Worm (Caenorhabditis elegans) whole organism, midembryonic: Measurements from ENCODE around the gene coq-2.
A peak's percentile ranks its signal among the peaks of the same experiment; 100 is the strongest.

Source experiments
- T22C8.4 ChIP-seq: fragments of 200-800 bp; sonication (Bioruptor generic); IDR thresholded peaks from 2 replicates; pipeline ENCODE4 v1.3.6; 2022; ENCODE audit warnings: missing genetic modification characterization, missing compliant biosample characterization
- cog-1 ChIP-seq: sonication (generic microtip); optimal IDR thresholded peaks from 2 replicates; lab custom pipeline; 2016; ENCODE audit warnings: missing genetic modification characterization, missing compliant biosample characterization
- flt-1 ChIP-seq: fragments of 200-800 bp; sonication (Bioruptor generic); IDR thresholded peaks from 2 replicates; pipeline ENCODE4 v1.3.6; 2022; ENCODE audit warnings: missing genetic modification characterization, missing compliant biosample characterization
- klf-2 ChIP-seq: fragments of 200-800 bp; sonication (Bioruptor generic); conservative IDR thresholded peaks from 2 replicates; pipeline ENCODE4 v1.3.6; 2022; ENCODE audit warnings: missing genetic modification reagents, missing genetic modification characterization, missing compliant biosample characterization
- med-1 ChIP-seq: sonication (generic microtip); optimal IDR thresholded peaks from 2 replicates; lab custom pipeline; 2017; ENCODE audit warnings: missing genetic modification characterization, mild to moderate bottlenecking, missing compliant biosample characterization, antibody characterized with exemption, missing genetic modification reagents; ENCODE audit not compliant: insufficient read depth
- ref-1 ChIP-seq: fragments of 200-800 bp; sonication (Bioruptor generic); conservative IDR thresholded peaks from 2 replicates; pipeline ENCODE4 v1.3.6; 2022; ENCODE audit warnings: missing genetic modification reagents, missing genetic modification characterization, missing compliant biosample characterization
- tab-1 ChIP-seq: fragments of 200-800 bp; sonication (Bioruptor generic); IDR thresholded peaks from 2 replicates; pipeline ENCODE4 v1.3.6; 2022; ENCODE audit warnings: missing genetic modification characterization, missing compliant biosample characterization
- ztf-23 ChIP-seq: fragments of 200-800 bp; sonication (Bioruptor generic); IDR thresholded peaks from 2 replicates; pipeline ENCODE4 v1.3.6; 2022; ENCODE audit warnings: missing genetic modification reagents, missing genetic modification characterization, missing compliant biosample characterization
- ztf-29 ChIP-seq: fragments of 200-800 bp; sonication (Bioruptor generic); IDR thresholded peaks from 2 replicates; pipeline ENCODE4 v1.3.6; 2022; ENCODE audit warnings: missing genetic modification reagents, missing genetic modification characterization, missing compliant biosample characterization

coq-2 gene

DNA sequence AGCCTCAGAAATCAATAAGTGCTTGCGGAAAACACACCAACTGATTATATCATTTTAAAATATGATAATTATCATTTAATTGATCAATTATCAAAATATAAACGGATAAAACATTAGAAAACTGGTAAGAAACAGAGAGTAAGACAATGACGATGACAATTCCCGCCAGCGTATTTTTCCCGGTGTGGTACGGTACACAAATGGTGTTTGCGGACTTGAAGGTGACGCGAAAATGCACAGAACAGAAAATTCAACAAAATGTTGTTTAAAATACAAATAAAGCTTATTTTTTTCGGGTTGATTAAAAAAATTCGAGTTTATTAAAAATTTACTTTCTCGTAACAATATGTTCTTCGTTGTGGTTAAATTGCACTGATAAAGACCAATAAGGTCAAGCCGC is 25.4 kb downstream of the coq-2 start:
- TF ChIP-seq ztf-29 (GFP tag; lab: Robert Waterston, UW) = no peak
- TF ChIP-seq klf-2 = no peak

ce11 chrIII:6961937-6962504 is 26.3 kb downstream of the coq-2 start, which contains the start of the genes rpn-6.1 and F57B9.1:
TSS of gene rpn-6.1 (minus strand) at chrIII:6962001.
TSS of gene F57B9.1 (plus strand) at chrIII:6962090.
- TF ChIP-seq ztf-23 (GFP tag; lab: Robert Waterston, UW) (no peak), med-1 (no peak), tab-1 (GFP tag; lab: Robert Waterston, UW) (no peak), T22C8.4 (no peak), ztf-29 (GFP tag; lab: Robert Waterston, UW) (no peak)

- TF ChIP-seq klf-2 (no peak), ref-1 (no peak), flt-1 (GFP tag; lab: Robert Waterston, UW) (no peak), ztf-23 (GFP tag; lab: Robert Waterston, UW) (no peak), tab-1 (GFP tag; lab: Robert Waterston, UW) (no peak), ztf-29 (GFP tag; lab: Robert Waterston, UW) (no peak), cog-1 (tag; lab: Kevin White, UChicago) (no peak), med-1 (no peak), T22C8.4 (no peak)
These were observed 32.4 kb downstream of the coq-2 start, which contains the start of gene panl-2 for ce11 chrIII:6968080-6968639. TSS of gene panl-2 (minus strand) at chrIII:6968130.

DNA sequence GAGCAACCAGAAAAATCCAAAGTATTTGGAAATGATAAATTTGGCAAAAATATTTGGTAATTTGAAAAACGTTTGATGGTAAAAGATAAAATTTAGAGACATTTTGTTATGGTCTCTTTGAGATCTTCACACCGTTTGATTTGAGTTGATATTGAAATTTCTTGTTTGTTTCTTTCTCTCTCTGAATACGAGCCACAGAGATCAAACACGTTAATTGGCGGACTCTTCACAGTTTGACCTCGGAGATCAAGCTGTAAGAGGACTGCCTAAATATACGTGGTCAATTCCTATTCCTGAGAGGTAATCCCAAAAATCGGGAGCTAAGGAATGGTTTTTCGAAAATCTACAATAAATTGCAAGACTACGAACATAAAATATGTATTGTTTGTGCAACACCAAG is 32.9 kb downstream of the coq-2 start:
- TF ChIP-seq ztf-29 (GFP tag; lab: Robert Waterston, UW) = no peak
- no peak for TF ChIP-seq ref-1
- TF ChIP-seq flt-1 (GFP tag; lab: Robert Waterston, UW) = no peak
- no peak for TF ChIP-seq ztf-23 (GFP tag; lab: Robert Waterston, UW)
- no peak for TF ChIP-seq T22C8.4
- TF ChIP-seq cog-1 (tag; lab: Kevin White, UChicago) = no peak
- TF ChIP-seq med-1 = no peak
- TF ChIP-seq tab-1 (GFP tag; lab: Robert Waterston, UW) = no peak
- TF ChIP-seq klf-2 = no peak

ce11 chrIII:6969090-6969489 is 33.3 kb downstream of the coq-2 start, which contains the start of gene F31E3.12:
TSS of gene F31E3.12 (plus strand) at chrIII:6969390.
- no peak for TF ChIP-seq T22C8.4
- TF ChIP-seq ztf-23 (GFP tag; lab: Robert Waterston, UW) = no peak
- TF ChIP-seq ref-1 = no peak
- TF ChIP-seq ztf-29 (GFP tag; lab: Robert Waterston, UW) = no peak
- TF ChIP-seq flt-1 (GFP tag; lab: Robert Waterston, UW) = no peak
- no peak for TF ChIP-seq tab-1 (GFP tag; lab: Robert Waterston, UW)
- TF ChIP-seq klf-2 = no peak
- no peak for TF ChIP-seq cog-1 (tag; lab: Kevin White, UChicago)
- no peak for TF ChIP-seq med-1

DNA sequence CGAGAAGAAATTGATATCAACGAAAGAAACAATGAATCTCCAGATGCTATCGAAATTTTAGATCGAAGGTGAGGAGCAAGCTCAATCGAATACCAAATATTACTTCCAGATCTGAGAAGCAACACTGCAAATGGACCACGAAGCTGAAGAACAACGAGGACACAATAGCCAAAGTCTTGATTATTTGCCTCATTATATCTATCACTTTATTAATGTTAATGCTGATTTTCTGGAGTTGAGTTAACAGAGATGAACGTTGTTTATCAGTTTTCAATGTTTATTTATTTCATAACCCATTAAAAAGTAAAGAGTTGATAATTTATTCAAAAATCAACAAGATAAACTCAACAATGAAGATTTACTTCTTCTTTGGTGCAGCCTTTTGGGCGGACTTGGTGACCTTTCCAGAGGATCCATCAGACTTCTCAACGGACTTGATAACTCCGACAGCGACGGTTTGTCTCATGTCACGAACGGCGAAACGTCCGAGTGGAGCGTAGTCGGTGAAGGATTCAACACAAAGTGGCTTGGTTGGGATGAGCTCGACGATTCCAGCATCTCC is 34.1 kb downstream of the coq-2 start:
- TF ChIP-seq T22C8.4 (no peak), klf-2 (no peak), ztf-29 (GFP tag; lab: Robert Waterston, UW) (no peak), ref-1 (no peak), flt-1 (GFP tag; lab: Robert Waterston, UW) (no peak), ztf-23 (GFP tag; lab: Robert Waterston, UW) (no peak), tab-1 (GFP tag; lab: Robert Waterston, UW) (no peak), med-1 (no peak)

ce11 chrIII:6970744-6971143 is 35.0 kb downstream of the coq-2 start:
- no peak for TF ChIP-seq tab-1 (GFP tag; lab: Robert Waterston, UW)
- no peak for TF ChIP-seq med-1
- no peak for TF ChIP-seq ref-1
- no peak for TF ChIP-seq ztf-29 (GFP tag; lab: Robert Waterston, UW)
- TF ChIP-seq cog-1 (tag; lab: Kevin White, UChicago) = no peak
- no peak for TF ChIP-seq flt-1 (GFP tag; lab: Robert Waterston, UW)
- no peak for TF ChIP-seq ztf-23 (GFP tag; lab: Robert Waterston, UW)
- TF ChIP-seq klf-2 = no peak
- no peak for TF ChIP-seq T22C8.4

DNA sequence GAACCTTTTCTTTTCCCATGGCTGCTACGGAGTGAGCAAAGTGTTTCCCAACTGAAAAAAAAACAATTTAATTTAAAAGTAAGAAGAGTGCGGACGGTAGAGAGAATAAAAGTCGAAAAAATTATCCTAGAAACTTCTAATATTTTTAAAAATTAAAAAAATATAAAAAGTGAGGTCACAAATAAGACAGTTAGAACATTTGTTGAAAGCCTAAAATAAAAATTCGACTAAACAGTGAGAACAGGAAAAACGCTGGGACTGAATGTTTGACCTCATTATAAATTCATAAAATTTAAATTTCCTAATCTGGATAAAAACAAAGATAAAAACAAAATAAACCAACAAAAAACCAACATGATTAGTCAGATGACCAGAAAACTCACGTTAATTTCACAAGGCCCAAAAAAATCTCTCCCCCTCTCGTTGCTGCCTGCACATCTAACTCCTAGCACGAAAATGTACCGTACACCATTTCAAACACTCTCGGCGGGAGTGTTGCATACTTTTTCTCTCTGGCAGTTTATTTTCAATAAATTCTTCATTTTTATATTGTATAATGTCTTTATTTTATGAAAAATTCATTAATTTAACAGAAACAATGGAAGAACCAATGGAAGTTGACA is 36.0 kb downstream of the coq-2 start, which contains the start of the genes eef-1A.1 and rfc-4:
Gene eef-1A.1 (minus strand): TSS at position 51 of the 623 bp plus-strand sequence.
Gene rfc-4 (plus strand): TSS at position 592 of the 623 bp plus-strand sequence.
- TF ChIP-seq ztf-23 (GFP tag; lab: Robert Waterston, UW) (peak; percentile 82; the same call in 1 of the 2 replicates), flt-1 (GFP tag; lab: Robert Waterston, UW) (peak; percentile 86), tab-1 (GFP tag; lab: Robert Waterston, UW) (peak; percentile 64; the same call in 1 of the 2 replicates), ref-1 (no peak), klf-2 (0 out of 2 replicates have a peak, but pooled peaks have one; percentile 57), med-1 (peak; percentile 1), cog-1 (tag; lab: Kevin White, UChicago) (peak; percentile 87), T22C8.4 (no peak), ztf-29 (GFP tag; lab: Robert Waterston, UW) (no peak)

DNA sequence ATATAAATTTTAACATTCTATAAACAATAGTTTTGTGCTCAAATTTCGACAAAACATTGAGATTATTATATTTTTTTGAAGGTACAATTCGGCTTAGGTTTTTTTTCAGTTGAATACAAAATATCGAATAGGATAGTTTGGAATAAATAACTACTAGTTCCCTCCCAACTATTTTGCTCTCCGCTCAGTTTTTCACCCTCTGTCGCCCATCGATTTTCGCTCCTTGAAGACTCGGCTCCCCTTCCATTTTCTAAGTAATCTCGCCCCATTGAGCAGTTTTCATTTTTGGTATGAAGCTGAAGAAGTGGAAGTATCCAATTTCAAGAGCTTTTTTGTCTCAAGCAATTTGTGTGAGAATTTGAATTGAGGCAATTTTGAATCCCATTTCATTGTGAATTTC is 37.9 kb downstream of the coq-2 start, which contains the start of gene F31E3.2:
Gene F31E3.2 (plus strand): TSS at position 301 of the 400 bp plus-strand sequence.
- TF ChIP-seq T22C8.4 (no peak), ref-1 (no peak), tab-1 (GFP tag; lab: Robert Waterston, UW) (no peak), flt-1 (GFP tag; lab: Robert Waterston, UW) (no peak), ztf-23 (GFP tag; lab: Robert Waterston, UW) (no peak), cog-1 (tag; lab: Kevin White, UChicago) (no peak), ztf-29 (GFP tag; lab: Robert Waterston, UW) (no peak), med-1 (no peak), klf-2 (no peak)
